4 fruit fly cellular contexts compared by ENCODE assay signal in genomic region chr3R:11196648-11197388, dm6.
A peak's percentile ranks its signal among the peaks of the same experiment; 100 is the strongest.
TF ChIP-seq lines count a peak whose summit lies in the region.

No protein-coding gene starts in this region.

TF ChIP-seq in whole organism, adult, 20 proteins besides CTCF, POLR2A, EP300 and RAD21 (continued from another document):
- TF ChIP-seq Crg-1 (GFP tag; optimal IDR thresholded peaks at IDR 0.05; lab: Kevin White, UChicago): peak; percentile 80
- no peak for TF ChIP-seq cnc (optimal IDR thresholded peaks at IDR 0.05; lab: Kevin White, UChicago)

TF ChIP-seq in whole organism, embryonic, 481 proteins besides CTCF, POLR2A, EP300 and RAD21 (continued from another document and continues in another):
- TF ChIP-seq prd (optimal IDR thresholded peaks at IDR 0.05; lab: Kevin White, UChicago) (no peak), prd (GFP tag; IDR thresholded peaks at IDR 0.05; lab: Robert Waterston, UW) (peak; percentile 98), shn (GFP tag; optimal IDR thresholded peaks at IDR 0.05; lab: Kevin White, UChicago) (peak; percentile 82), Camta (GFP tag; optimal IDR thresholded peaks at IDR 0.05; lab: Kevin White, UChicago) (peak; percentile 89), dati (GFP tag; IDR thresholded peaks at IDR 0.05; lab: Robert Waterston, UW) (peak; percentile 90), h (optimal IDR thresholded peaks at IDR 0.05; lab: Kevin White, UChicago) (no peak), CG8765 (GFP tag; IDR thresholded peaks at IDR 0.05; lab: Robert Waterston, UW) (peak; percentile 87), CG2678 (tag; optimal IDR thresholded peaks at IDR 0.05; lab: Kevin White, UChicago) (peak; percentile 100), CG1024 (GFP tag; IDR thresholded peaks at IDR 0.05; lab: Robert Waterston, UW) (peak; percentile 88), ab (GFP tag; optimal IDR thresholded peaks at IDR 0.05; lab: Kevin White, UChicago) (no peak), CG10321 (GFP tag; IDR thresholded peaks at IDR 0.05; lab: Robert Waterston, UW) (peak; percentile 79), CG3995 (GFP tag; optimal IDR thresholded peaks at IDR 0.05; lab: Kevin White, UChicago) (peak; percentile 81), CG1233 (GFP tag; optimal IDR thresholded peaks at IDR 0.05; lab: Kevin White, UChicago) (peak; percentile 99), CG14965 (GFP tag; optimal IDR thresholded peaks at IDR 0.05; lab: Kevin White, UChicago; ENCODE audit: borderline replicate concordance) (no peak), dimm (GFP tag; IDR thresholded peaks at IDR 0.05; lab: Robert Waterston, UW) (peak; percentile 94), kay (GFP tag; optimal IDR thresholded peaks at IDR 0.05; lab: Kevin White, UChicago) (peak; percentile 87), ken (GFP tag; IDR thresholded peaks at IDR 0.05; lab: Robert Waterston, UW) (peak; percentile 96), bigmax (GFP tag; optimal IDR thresholded peaks at IDR 0.05; lab: Kevin White, UChicago) (peak; percentile 49), eyg (GFP tag; optimal IDR thresholded peaks at IDR 0.05; lab: Kevin White, UChicago) (no peak), Six4 (GFP tag; optimal IDR thresholded peaks at IDR 0.05; lab: Kevin White, UChicago) (peak; percentile 98), hth (optimal IDR thresholded peaks at IDR 0.05; lab: Kevin White, UChicago) (no peak), CG13287 (GFP tag; IDR thresholded peaks at IDR 0.05; lab: Robert Waterston, UW; ENCODE audit: partially characterized antibody) (peak; percentile 20; the same call in 1 of the 2 replicates), CG3847 (GFP tag; IDR thresholded peaks at IDR 0.05; lab: Robert Waterston, UW) (peak; percentile 98), corto (GFP tag; optimal IDR thresholded peaks at IDR 0.05; lab: Kevin White, UChicago) (peak; percentile 83), Hand (GFP tag; optimal IDR thresholded peaks at IDR 0.05; lab: Kevin White, UChicago) (peak; percentile 97), E2f1 (GFP tag; IDR thresholded peaks at IDR 0.05; lab: Robert Waterston, UW) (peak; percentile 98), tx (GFP tag; optimal IDR thresholded peaks at IDR 0.05; lab: Kevin White, UChicago) (peak; percentile 81), caup (GFP tag; optimal IDR thresholded peaks at IDR 0.05; lab: Kevin White, UChicago; ENCODE audit: severe bottlenecking) (peak; percentile 98), Hsf (GFP tag; optimal IDR thresholded peaks at IDR 0.05; lab: Kevin White, UChicago) (peak; percentile 97), fru (optimal IDR thresholded peaks at IDR 0.05; lab: Kevin White, UChicago) (no peak), en (GFP tag; optimal IDR thresholded peaks at IDR 0.05; lab: Kevin White, UChicago) (peak; percentile 31), hbn (GFP tag; IDR thresholded peaks at IDR 0.05; lab: Robert Waterston, UW; ENCODE audit: partially characterized antibody) (no peak), CG15269 (tag; optimal IDR thresholded peaks at IDR 0.05; lab: Kevin White, UChicago) (peak; percentile 99), CG2875 (GFP tag; optimal IDR thresholded peaks at IDR 0.05; lab: Kevin White, UChicago) (peak; percentile 96), ind (GFP tag; optimal IDR thresholded peaks at IDR 0.05; lab: Kevin White, UChicago) (peak; percentile 98), ac (GFP tag; optimal IDR thresholded peaks at IDR 0.05; lab: Kevin White, UChicago) (peak; percentile 60), CG30431 (GFP tag; optimal IDR thresholded peaks at IDR 0.05; lab: Kevin White, UChicago) (peak; percentile 97), br (optimal IDR thresholded peaks at IDR 0.05; lab: Kevin White, UChicago) (no peak), lmd (GFP tag; IDR thresholded peaks at IDR 0.05; lab: Robert Waterston, UW) (peak; percentile 99), gcm2 (GFP tag; optimal IDR thresholded peaks at IDR 0.05; lab: Kevin White, UChicago) (no peak), CG7839 (tag; optimal IDR thresholded peaks at IDR 0.05; lab: Kevin White, UChicago) (peak; percentile 100), Doc2 (GFP tag; IDR thresholded peaks at IDR 0.05; lab: Robert Waterston, UW) (peak; percentile 93), gfzf (GFP tag; optimal IDR thresholded peaks at IDR 0.05; lab: Kevin White, UChicago) (peak; percentile 3)

TF ChIP-seq in whole organism, prepupa, 60 proteins besides CTCF, POLR2A, EP300 and RAD21 (continued from another document):
- TF ChIP-seq salr (GFP tag; optimal IDR thresholded peaks at IDR 0.05; lab: Kevin White, UChicago): peak; percentile 87 to 98
- peak; percentile 99 for TF ChIP-seq CG34406 (GFP tag; optimal IDR thresholded peaks at IDR 0.05; lab: Kevin White, UChicago)
- peak; percentile 92 for TF ChIP-seq Ets96B (tag; optimal IDR thresholded peaks at IDR 0.05; lab: Kevin White, UChicago)
- peak; percentile 95 for TF ChIP-seq Sox102F (GFP tag; optimal IDR thresholded peaks at IDR 0.05; lab: Kevin White, UChicago)
- TF ChIP-seq CG7368 (GFP tag; optimal IDR thresholded peaks at IDR 0.05; lab: Kevin White, UChicago): peak; percentile 93
- TF ChIP-seq Sox14 (GFP tag; optimal IDR thresholded peaks at IDR 0.05; lab: Kevin White, UChicago): peak; percentile 96
- TF ChIP-seq CG6792 (GFP tag; optimal IDR thresholded peaks at IDR 0.05; lab: Kevin White, UChicago): peak; percentile 96
- peak; percentile 92 for TF ChIP-seq Hr39 (GFP tag; optimal IDR thresholded peaks at IDR 0.05; lab: Kevin White, UChicago)
- TF ChIP-seq Sox15 (GFP tag; optimal IDR thresholded peaks at IDR 0.05; lab: Kevin White, UChicago): peak; percentile 95
- TF ChIP-seq spab (GFP tag; optimal IDR thresholded peaks at IDR 0.05; lab: Kevin White, UChicago): peak; percentile 98
- TF ChIP-seq CG10631 (GFP tag; optimal IDR thresholded peaks at IDR 0.05; lab: Kevin White, UChicago): peak; percentile 99
- peak; percentile 96 for TF ChIP-seq net (GFP tag; optimal IDR thresholded peaks at IDR 0.05; lab: Kevin White, UChicago)
- TF ChIP-seq CG10669 (GFP tag; optimal IDR thresholded peaks at IDR 0.05; lab: Kevin White, UChicago): peak; percentile 96
- peak; percentile 86 for TF ChIP-seq Ets21C (GFP tag; optimal IDR thresholded peaks at IDR 0.05; lab: Kevin White, UChicago)
- TF ChIP-seq CG6276 (GFP tag; optimal IDR thresholded peaks at IDR 0.05; lab: Kevin White, UChicago): peak; percentile 99
- peak; percentile 98 for TF ChIP-seq Lpt (GFP tag; optimal IDR thresholded peaks at IDR 0.05; lab: Kevin White, UChicago)
- peak; percentile 95 for TF ChIP-seq CG11762 (GFP tag; optimal IDR thresholded peaks at IDR 0.05; lab: Kevin White, UChicago; ENCODE audit: insufficient read depth)
- peak; percentile 100 for TF ChIP-seq Eip78C (GFP tag; lab: Kevin White, UChicago)
- TF ChIP-seq Smox (GFP tag; optimal IDR thresholded peaks at IDR 0.05; lab: Kevin White, UChicago): peak; percentile 96
- peak; percentile 99 for TF ChIP-seq CG9139 (GFP tag; optimal IDR thresholded peaks at IDR 0.05; lab: Kevin White, UChicago)
- TF ChIP-seq Eip75B (GFP tag; optimal IDR thresholded peaks at IDR 0.05; lab: Kevin White, UChicago): peak; percentile 97
- TF ChIP-seq dsx (GFP tag; optimal IDR thresholded peaks at IDR 0.05; lab: Kevin White, UChicago; ENCODE audit: poor library complexity, severe bottlenecking): peak; percentile 90
- TF ChIP-seq eg (GFP tag; IDR thresholded peaks at IDR 0.05; lab: Robert Waterston, UW): peak; percentile 98
- TF ChIP-seq Met (GFP tag; optimal IDR thresholded peaks at IDR 0.05; lab: Kevin White, UChicago): peak; percentile 97
- peak; percentile 98 for TF ChIP-seq Hr4 (GFP tag; optimal IDR thresholded peaks at IDR 0.05; lab: Kevin White, UChicago)
- peak; percentile 100 for TF ChIP-seq CG8119 (GFP tag; IDR thresholded peaks at IDR 0.05; lab: Robert Waterston, UW)
- TF ChIP-seq CG6163 (GFP tag; IDR thresholded peaks at IDR 0.05; lab: Robert Waterston, UW): peak; percentile 97
- peak; percentile 98 for TF ChIP-seq CG11294 (GFP tag; IDR thresholded peaks at IDR 0.05; lab: Robert Waterston, UW)
- TF ChIP-seq CG6854 (GFP tag; optimal IDR thresholded peaks at IDR 0.05; lab: Kevin White, UChicago): peak; percentile 98
- peak; percentile 95 for TF ChIP-seq CG31627 (GFP tag; optimal IDR thresholded peaks at IDR 0.05; lab: Kevin White, UChicago)
- TF ChIP-seq fkh (GFP tag; optimal IDR thresholded peaks at IDR 0.05; lab: Kevin White, UChicago): peak; percentile 73
- peak; percentile 96 for TF ChIP-seq cyc (GFP tag; optimal IDR thresholded peaks at IDR 0.05; lab: Kevin White, UChicago)
- TF ChIP-seq Eip93F (GFP tag; optimal IDR thresholded peaks at IDR 0.05; lab: Kevin White, UChicago): peak; percentile 85
- TF ChIP-seq achi (GFP tag; optimal IDR thresholded peaks at IDR 0.05; lab: Kevin White, UChicago): peak; percentile 99
- peak; percentile 99 for TF ChIP-seq Gug (GFP tag; IDR thresholded peaks at IDR 0.05; lab: Robert Waterston, UW)
- TF ChIP-seq ss (GFP tag; optimal IDR thresholded peaks at IDR 0.05; lab: Kevin White, UChicago): peak in 1 of 2 experiments; percentile 99
- peak; percentile 97 for TF ChIP-seq CG6808 (GFP tag; optimal IDR thresholded peaks at IDR 0.05; lab: Kevin White, UChicago)
- TF ChIP-seq CG11902 (GFP tag; optimal IDR thresholded peaks at IDR 0.05; lab: Kevin White, UChicago): peak; percentile 96
- peak; percentile 99 for TF ChIP-seq CG8632 (GFP tag; optimal IDR thresholded peaks at IDR 0.05; lab: Kevin White, UChicago)
- TF ChIP-seq CG3919 (GFP tag; optimal IDR thresholded peaks at IDR 0.05; lab: Kevin White, UChicago): peak; percentile 97
- TF ChIP-seq dac (GFP tag; optimal IDR thresholded peaks at IDR 0.05; lab: Kevin White, UChicago): peak; percentile 97

TF ChIP-seq in whole organism, wandering third instar larva, 38 proteins besides CTCF, POLR2A, EP300 and RAD21 (continued from another document):
- TF ChIP-seq sv (GFP tag; optimal IDR thresholded peaks at IDR 0.05; lab: Kevin White, UChicago) (peak; percentile 95), psq (GFP tag; optimal IDR thresholded peaks at IDR 0.05; lab: Kevin White, UChicago) (peak; percentile 98), foxo (GFP tag; optimal IDR thresholded peaks at IDR 0.05; lab: Kevin White, UChicago) (peak in 1 of 2 experiments; percentile 96), Hr78 (GFP tag; optimal IDR thresholded peaks at IDR 0.05; lab: Kevin White, UChicago) (no peak), woc (GFP tag; optimal IDR thresholded peaks at IDR 0.05; lab: Kevin White, UChicago) (peak; percentile 92), pan (optimal IDR thresholded peaks at IDR 0.05; lab: Kevin White, UChicago) (no peak), Sp1 (GFP tag; optimal IDR thresholded peaks at IDR 0.05; lab: Kevin White, UChicago) (peak; percentile 99), jim (GFP tag; optimal IDR thresholded peaks at IDR 0.05; lab: Kevin White, UChicago) (no peak), Abd-B (GFP tag; optimal IDR thresholded peaks at IDR 0.05; lab: Kevin White, UChicago) (no peak), Dif (GFP tag; optimal IDR thresholded peaks at IDR 0.05; lab: Kevin White, UChicago; ENCODE audit: partially characterized antibody) (peak; percentile 4), Hr83 (GFP tag; optimal IDR thresholded peaks at IDR 0.05; lab: Kevin White, UChicago; ENCODE audit: poor library complexity, severe bottlenecking) (no peak), dl (GFP tag; optimal IDR thresholded peaks at IDR 0.05; lab: Kevin White, UChicago; ENCODE audit: insufficient read depth in 1 of 2, partially characterized antibody in 2 of 2) (no peak), usp (GFP tag; optimal IDR thresholded peaks at IDR 0.05; lab: Kevin White, UChicago) (no peak), tai (GFP tag; optimal IDR thresholded peaks at IDR 0.05; lab: Kevin White, UChicago) (peak; percentile 73), brk (GFP tag; optimal IDR thresholded peaks at IDR 0.05; lab: Kevin White, UChicago) (peak; percentile 88)
